Worm (Caenorhabditis elegans) whole organism, mixed stage, embryonic: ENCODE data around the gene txt-4.

ENCODE experiments used
- M03D4.4 ChIP-seq: sonication (generic microtip); optimal IDR thresholded peaks from 2 replicates; lab custom pipeline; 2017; ENCODE audit warnings: mild to moderate bottlenecking, missing genetic modification characterization, missing compliant biosample characterization
- blmp-1 ChIP-seq: fragments of 150-350 bp; optimal IDR thresholded peaks from 2 replicates; lab custom pipeline; 2014; ENCODE audit warnings: missing biosample characterization, missing genetic modification characterization
- lsy-2 ChIP-seq: fragments of 150-350 bp; optimal IDR thresholded peaks from 2 replicates; lab custom pipeline; 2014; ENCODE audit warnings: missing biosample characterization, missing genetic modification characterization
- mab-5 ChIP-seq: fragments of 150-350 bp; optimal IDR thresholded peaks from 2 replicates; lab custom pipeline; 2014; ENCODE audit warnings: missing biosample characterization, missing genetic modification characterization
- nhr-2 ChIP-seq: fragments of 150-350 bp; optimal IDR thresholded peaks from 2 replicates; lab custom pipeline; 2014; ENCODE audit warnings: missing biosample characterization, missing genetic modification characterization
- nhr-237 ChIP-seq: fragments of 150-350 bp; optimal IDR thresholded peaks from 2 replicates; lab custom pipeline; 2014; ENCODE audit warnings: missing biosample characterization, missing genetic modification characterization
- pha-4 ChIP-seq: fragments of 150-350 bp; optimal IDR thresholded peaks from 2 replicates; lab custom pipeline; 2018; ENCODE audit warnings: missing biosample characterization, missing genetic modification reagents, missing genetic modification characterization
- tbx-8 ChIP-seq: fragments of 200-800 bp; sonication (Bioruptor generic); optimal IDR thresholded peaks from 2 replicates; lab custom pipeline; 2018; ENCODE audit warnings: mild to moderate bottlenecking, missing genetic modification characterization, moderate library complexity, missing compliant biosample characterization
- unc-39 ChIP-seq: fragments of 150-350 bp; optimal IDR thresholded peaks from 2 replicates; lab custom pipeline; 2014; ENCODE audit warnings: missing biosample characterization, missing genetic modification characterization
- unc-62 ChIP-seq: fragments of 150-350 bp; optimal IDR thresholded peaks from 2 replicates; lab custom pipeline; 2014; ENCODE audit warnings: missing biosample characterization, missing genetic modification reagents, missing genetic modification characterization
- ztf-11 ChIP-seq: fragments of 150-350 bp; optimal IDR thresholded peaks from 2 replicates; lab custom pipeline; 2014; ENCODE audit warnings: missing biosample characterization, missing genetic modification characterization

ce11 chrIV:1563476-1564131 lies 53.2 kb downstream of the txt-4 start, which contains the start of gene Y41D4B.15:
- TF ChIP-seq unc-39 (tag; lab: Kevin White, UChicago): no peak
- TF ChIP-seq blmp-1 (tag; lab: Kevin White, UChicago): no peak
- no peak for TF ChIP-seq nhr-2 (tag; lab: Kevin White, UChicago)
- TF ChIP-seq ztf-11: no peak
- no peak for TF ChIP-seq M03D4.4 (tag; lab: Kevin White, UChicago)
- TF ChIP-seq mab-5 (tag; lab: Kevin White, UChicago): no peak
- TF ChIP-seq unc-62 (GFP tag; lab: Kevin White, UChicago): no peak
- TF ChIP-seq lsy-2: no peak
- TF ChIP-seq tbx-8: no peak
- TF ChIP-seq nhr-237 (tag; lab: Kevin White, UChicago): no peak
- no peak for TF ChIP-seq pha-4 (tag; lab: Kevin White, UChicago)
